Fruit fly (Drosophila melanogaster) whole organism, wandering third instar larva: Measurements from ENCODE around the gene Nplp4.

Experiments used
- Hnf4 ChIP-seq: fragments of 200-800 bp; sonication (Bioruptor generic); optimal IDR thresholded peaks from 2 replicates; lab custom pipeline; 2016; ENCODE audit warnings: missing biosample characterization, mild to moderate bottlenecking, missing genetic modification characterization
- Myc ChIP-seq: fragments of >200 bp; optimal IDR thresholded peaks from 2 replicates; lab custom pipeline; 2017
- N ChIP-seq: fragments of >200 bp; optimal IDR thresholded peaks from 2 replicates; lab custom pipeline; 2018; ENCODE audit warnings: missing biosample characterization, missing external identifiers, missing genetic modification characterization
- OdsH ChIP-seq: fragments of 200-800 bp; sonication (Bioruptor generic); optimal IDR thresholded peaks from 2 replicates; lab custom pipeline; 2016; ENCODE audit warnings: missing biosample characterization, mild to moderate bottlenecking, missing genetic modification characterization
- sage ChIP-seq: fragments of 200-800 bp; sonication (Bioruptor generic); optimal IDR thresholded peaks from 2 replicates; lab custom pipeline; 2016; ENCODE audit warnings: missing biosample characterization, mild to moderate bottlenecking, missing genetic modification characterization
- sv ChIP-seq: fragments of 200-800 bp; sonication (Bioruptor generic); optimal IDR thresholded peaks from 3 replicates; lab custom pipeline; 2016; ENCODE audit warnings: missing biosample characterization, missing genetic modification characterization

dm6 chr2L:1988192-1988561 is 20.0 kb upstream of the Nplp4 start, which contains the start of gene Npc2a:
- TF ChIP-seq sage (no peak), sv (no peak), Myc (lab: Kevin White, UChicago) (no peak), OdsH (GFP tag; lab: Kevin White, UChicago) (no peak), Hnf4 (GFP tag; lab: Kevin White, UChicago) (no peak), N (GFP tag; lab: Kevin White, UChicago) (no peak)
